Fruit fly (Drosophila melanogaster) whole organism, embryonic: ENCODE data around the gene ps.

Experiments
- Adf1 ChIP-seq: fragments of 200-800 bp; sonication (Bioruptor generic); IDR thresholded peaks from 2 replicates; pipeline ENCODE4 v1.3.6; 2022; ENCODE audit warnings: missing biosample characterization, missing genetic modification characterization
- Bgb ChIP-seq: fragments of 200-800 bp; sonication (Bioruptor generic); IDR thresholded peaks from 2 replicates; pipeline ENCODE4 v1.3.6; 2022; ENCODE audit warnings: missing biosample characterization, missing genetic modification characterization; ENCODE audit not compliant: partially characterized antibody
- CG10209 ChIP-seq: fragments of 200-800 bp; sonication (Bioruptor generic); optimal IDR thresholded peaks from 3 replicates; lab custom pipeline; 2017; ENCODE audit warnings: missing biosample characterization, mild to moderate bottlenecking, missing genetic modification characterization, missing genetic modification reagents
- CG12236 ChIP-seq: fragments of 200-800 bp; sonication (Bioruptor generic); optimal IDR thresholded peaks from 2 replicates; lab custom pipeline; 2016; ENCODE audit warnings: missing biosample characterization, missing genetic modification characterization
- CG15011 ChIP-seq: fragments of 200-800 bp; sonication (Bioruptor generic); optimal IDR thresholded peaks from 3 replicates; lab custom pipeline; 2018; ENCODE audit warnings: missing biosample characterization, mild to moderate bottlenecking, missing genetic modification characterization
- CG1603 ChIP-seq: fragments of 200-800 bp; sonication (Bioruptor generic); optimal IDR thresholded peaks from 2 replicates; lab custom pipeline; 2019; ENCODE audit warnings: missing biosample characterization, mild to moderate bottlenecking, missing genetic modification characterization, moderate library complexity
- CG31388 ChIP-seq: fragments of 200-800 bp; sonication (Bioruptor generic); optimal IDR thresholded peaks from 2 replicates; lab custom pipeline; 2016; ENCODE audit warnings: missing biosample characterization, missing genetic modification characterization
- CG32532 ChIP-seq: fragments of 200-800 bp; sonication (Bioruptor generic); IDR thresholded peaks from 2 replicates; pipeline ENCODE4 v1.3.6; 2022; ENCODE audit warnings: missing biosample characterization, missing genetic modification characterization
- CG3847 ChIP-seq: fragments of 200-800 bp; sonication (Bioruptor generic); IDR thresholded peaks from 2 replicates; pipeline ENCODE4 v1.3.6; 2022; ENCODE audit warnings: missing biosample characterization, missing genetic modification characterization
- CG42726 ChIP-seq: fragments of 200-800 bp; sonication (Bioruptor generic); IDR thresholded peaks from 2 replicates; pipeline ENCODE4 v1.3.6; 2022; ENCODE audit warnings: missing biosample characterization, missing genetic modification characterization; ENCODE audit not compliant: partially characterized antibody
- CG4328 ChIP-seq: fragments of 200-800 bp; sonication (Bioruptor generic); optimal IDR thresholded peaks from 3 replicates; lab custom pipeline; 2017; ENCODE audit warnings: missing biosample characterization, missing genetic modification reagents, missing genetic modification characterization
- CG4360 ChIP-seq: fragments of 200-800 bp; sonication (Bioruptor generic); IDR thresholded peaks from 2 replicates; pipeline ENCODE4 v1.3.6; 2022; ENCODE audit warnings: missing biosample characterization, missing genetic modification characterization
- CG4707 ChIP-seq: fragments of 200-800 bp; sonication (Bioruptor generic); optimal IDR thresholded peaks from 2 replicates; lab custom pipeline; 2018; ENCODE audit warnings: missing biosample characterization, mild to moderate bottlenecking, missing genetic modification characterization, moderate library complexity
- CG6689 ChIP-seq: fragments of 200-800 bp; sonication (Bioruptor generic); IDR thresholded peaks from 2 replicates; pipeline ENCODE4 v1.3.6; 2022; ENCODE audit warnings: missing biosample characterization, missing genetic modification characterization
- CG6765 ChIP-seq: fragments of 200-800 bp; sonication (Bioruptor generic); optimal IDR thresholded peaks from 3 replicates; lab custom pipeline; 2017; ENCODE audit warnings: missing biosample characterization, mild to moderate bottlenecking, missing genetic modification characterization
- CG6791 ChIP-seq: fragments of 200-800 bp; sonication (Bioruptor generic); IDR thresholded peaks from 3 replicates; pipeline ENCODE4 v1.3.6; 2022; ENCODE audit warnings: missing biosample characterization, missing genetic modification characterization; ENCODE audit not compliant: partially characterized antibody
- CG7556 ChIP-seq: fragments of 200-800 bp; sonication (Bioruptor generic); optimal IDR thresholded peaks from 2 replicates; lab custom pipeline; 2017; ENCODE audit warnings: missing biosample characterization, mild to moderate bottlenecking, missing genetic modification characterization
- CG8765 ChIP-seq: fragments of 200-800 bp; sonication (Bioruptor generic); IDR thresholded peaks from 2 replicates; pipeline ENCODE4 v1.3.6; 2022; ENCODE audit warnings: missing biosample characterization, missing genetic modification characterization
- CG9932 ChIP-seq: fragments of 200-800 bp; sonication (Bioruptor generic); IDR thresholded peaks from 2 replicates; pipeline ENCODE4 v1.3.6; 2022; ENCODE audit warnings: missing biosample characterization, missing genetic modification characterization
- CoRest ChIP-seq: fragments of 200-800 bp; sonication (Bioruptor generic); optimal IDR thresholded peaks from 3 replicates; lab custom pipeline; 2018; ENCODE audit warnings: missing biosample characterization, mild to moderate bottlenecking, missing genetic modification characterization, moderate library complexity
- Dip2 ChIP-seq: fragments of 200-800 bp; sonication (Bioruptor generic); IDR thresholded peaks from 2 replicates; pipeline ENCODE4 v1.3.6; 2022; ENCODE audit warnings: missing biosample characterization, missing genetic modification characterization
- Drgx ChIP-seq: fragments of 200-800 bp; sonication (Bioruptor generic); IDR thresholded peaks from 2 replicates; pipeline ENCODE4 v1.3.6; 2022; ENCODE audit warnings: missing biosample characterization, missing genetic modification characterization
- E2f2 ChIP-seq: fragments of 200-800 bp; sonication (Bioruptor generic); IDR thresholded peaks from 2 replicates; pipeline ENCODE4 v1.3.6; 2022; ENCODE audit warnings: missing biosample characterization, missing genetic modification characterization
- Fer2 ChIP-seq: fragments of 200-800 bp; sonication (Bioruptor generic); optimal IDR thresholded peaks from 2 replicates; lab custom pipeline; 2018; ENCODE audit warnings: missing biosample characterization, mild to moderate bottlenecking, missing genetic modification characterization, moderate library complexity
- Hey ChIP-seq: fragments of 200-800 bp; sonication (Bioruptor generic); optimal IDR thresholded peaks from 3 replicates; lab custom pipeline; 2018; ENCODE audit warnings: missing biosample characterization, mild to moderate bottlenecking, missing genetic modification characterization
- Hr3 ChIP-seq: fragments of 200-800 bp; sonication (Bioruptor generic); optimal IDR thresholded peaks from 3 replicates; lab custom pipeline; 2016; ENCODE audit warnings: missing biosample characterization, missing genetic modification characterization
- Hsf ChIP-seq: fragments of 200-800 bp; sonication (Bioruptor generic); optimal IDR thresholded peaks from 3 replicates; lab custom pipeline; 2016; ENCODE audit warnings: missing biosample characterization, missing genetic modification characterization
- Lim3 ChIP-seq: fragments of 200-800 bp; sonication (Bioruptor generic); IDR thresholded peaks from 2 replicates; pipeline ENCODE4 v1.3.6; 2022; ENCODE audit warnings: missing biosample characterization, missing genetic modification characterization
- Lpt ChIP-seq: fragments of >200 bp; optimal IDR thresholded peaks from 2 replicates; lab custom pipeline; 2018; ENCODE audit warnings: missing biosample characterization, missing genetic modification characterization
- MBD-R2 ChIP-seq: fragments of 200-800 bp; sonication (Bioruptor generic); IDR thresholded peaks from 2 replicates; pipeline ENCODE4 v1.3.6; 2022; ENCODE audit warnings: missing biosample characterization, missing genetic modification characterization
- NC2β ChIP-seq: fragments of 200-800 bp; sonication (Bioruptor generic); optimal IDR thresholded peaks from 2 replicates; lab custom pipeline; 2016; ENCODE audit warnings: missing biosample characterization, missing genetic modification characterization
- Opbp ChIP-seq: fragments of 200-800 bp; sonication (Bioruptor generic); IDR thresholded peaks from 3 replicates; pipeline ENCODE4 v1.3.6; 2022; ENCODE audit warnings: missing biosample characterization, missing genetic modification characterization; ENCODE audit not compliant: partially characterized antibody
- Ravus ChIP-seq: fragments of 200-800 bp; sonication (Bioruptor generic); IDR thresholded peaks from 2 replicates; pipeline ENCODE4 v1.3.6; 2022; ENCODE audit warnings: missing biosample characterization, missing genetic modification characterization
- Rfx ChIP-seq: fragments of 200-800 bp; sonication (Bioruptor generic); IDR thresholded peaks from 2 replicates; pipeline ENCODE4 v1.3.6; 2022; ENCODE audit warnings: missing biosample characterization, missing genetic modification characterization
- cad ChIP-seq: fragments of >200 bp; optimal IDR thresholded peaks from 2 replicates; lab custom pipeline; 2017; ENCODE audit warnings: missing biosample characterization, missing genetic modification characterization
- cg ChIP-seq: fragments of 200-800 bp; sonication (Bioruptor generic); optimal IDR thresholded peaks from 3 replicates; lab custom pipeline; 2019; ENCODE audit warnings: missing biosample characterization, mild to moderate bottlenecking, missing genetic modification characterization, moderate library complexity
- danr ChIP-seq: fragments of 200-800 bp; sonication (Bioruptor generic); IDR thresholded peaks from 2 replicates; pipeline ENCODE4 v1.3.6; 2022; ENCODE audit warnings: missing biosample characterization, missing genetic modification characterization
- fd102C ChIP-seq: fragments of 200-800 bp; sonication (Bioruptor generic); optimal IDR thresholded peaks from 2 replicates; lab custom pipeline; 2018; ENCODE audit warnings: missing biosample characterization, mild to moderate bottlenecking, missing genetic modification characterization, moderate library complexity
- gro ChIP-seq: fragments of 200-800 bp; sonication (Bioruptor generic); optimal IDR thresholded peaks from 2 replicates; lab custom pipeline; 2016; ENCODE audit warnings: missing biosample characterization, missing genetic modification characterization
- hth ChIP-seq: fragments of >200 bp; optimal IDR thresholded peaks from 2 replicates; lab custom pipeline; 2017; ENCODE audit warnings: inconsistent platforms
- nerfin-2 ChIP-seq: fragments of 200-800 bp; sonication (Bioruptor generic); IDR thresholded peaks from 2 replicates; pipeline ENCODE4 v1.3.6; 2022; ENCODE audit warnings: missing biosample characterization, missing genetic modification characterization; ENCODE audit not compliant: partially characterized antibody
- nom ChIP-seq: fragments of 200-800 bp; sonication (Bioruptor generic); optimal IDR thresholded peaks from 2 replicates; lab custom pipeline; 2017; ENCODE audit warnings: missing biosample characterization, missing genetic modification characterization, mild to moderate bottlenecking, moderate library complexity, missing genetic modification reagents
- org-1 ChIP-seq: fragments of 200-800 bp; sonication (Bioruptor generic); optimal IDR thresholded peaks from 2 replicates; lab custom pipeline; 2017; ENCODE audit warnings: missing biosample characterization, missing genetic modification characterization
- peb ChIP-seq: fragments of 200-800 bp; sonication (Bioruptor generic); IDR thresholded peaks from 2 replicates; pipeline ENCODE4 v1.3.6; 2022; ENCODE audit warnings: missing biosample characterization, missing genetic modification characterization
- ro ChIP-seq: fragments of 200-800 bp; sonication (Bioruptor generic); IDR thresholded peaks from 2 replicates; pipeline ENCODE4 v1.3.6; 2022; ENCODE audit warnings: missing biosample characterization, missing genetic modification characterization
- sens-2 ChIP-seq: fragments of 200-800 bp; sonication (Bioruptor generic); IDR thresholded peaks from 2 replicates; pipeline ENCODE4 v1.3.6; 2022; ENCODE audit warnings: missing biosample characterization, missing genetic modification characterization
- seq ChIP-seq: fragments of 200-800 bp; sonication (Bioruptor generic); IDR thresholded peaks from 2 replicates; pipeline ENCODE4 v1.3.6; 2022; ENCODE audit warnings: missing biosample characterization, missing genetic modification characterization
- sim ChIP-seq: fragments of 200-800 bp; sonication (Bioruptor generic); IDR thresholded peaks from 2 replicates; pipeline ENCODE4 v1.3.6; 2022; ENCODE audit warnings: missing biosample characterization, missing genetic modification characterization
- sug ChIP-seq: fragments of 200-800 bp; optimal IDR thresholded peaks from 2 replicates; lab custom pipeline; 2019; ENCODE audit warnings: missing biosample characterization, mild to moderate bottlenecking, missing genetic modification characterization, moderate library complexity
- trem ChIP-seq: fragments of 200-800 bp; optimal IDR thresholded peaks from 3 replicates; lab custom pipeline; 2019; ENCODE audit warnings: missing biosample characterization, mild to moderate bottlenecking, missing genetic modification characterization, moderate library complexity

The ps gene

dm6 chr3R:9430344-9431253 lies 12.9 kb downstream of the ps start (continued):
- TF ChIP-seq Dip2 (GFP tag; lab: Robert Waterston, UW): no peak
- no peak for TF ChIP-seq ro (GFP tag; lab: Robert Waterston, UW)
- peak; percentile 52 for TF ChIP-seq CG9932 (GFP tag; lab: Robert Waterston, UW)
- TF ChIP-seq Lim3 (GFP tag; lab: Robert Waterston, UW): no peak
- no peak for TF ChIP-seq Adf1
- TF ChIP-seq org-1 (GFP tag; lab: Kevin White, UChicago): peak; percentile 4
- TF ChIP-seq Hr3 (GFP tag; lab: Kevin White, UChicago): no peak
- TF ChIP-seq CG31388 (GFP tag; lab: Kevin White, UChicago): no peak
- TF ChIP-seq CG10209 (GFP tag; lab: Kevin White, UChicago): no peak
- no peak for TF ChIP-seq NC2β
- TF ChIP-seq CG7556: peak; percentile 36
- TF ChIP-seq Ravus (GFP tag; lab: Robert Waterston, UW): no peak; the same call in 1 of the 2 replicates
- no peak for TF ChIP-seq CG6765
- no peak for TF ChIP-seq CG4707 (GFP tag; lab: Kevin White, UChicago)
- no peak for TF ChIP-seq CG12236 (GFP tag; lab: Kevin White, UChicago)
- no peak for TF ChIP-seq Hey
- no peak for TF ChIP-seq danr (GFP tag; lab: Robert Waterston, UW)
- no peak for TF ChIP-seq fd102C (GFP tag; lab: Kevin White, UChicago)
- peak; percentile 56; the same call in 1 of the 2 replicates for TF ChIP-seq CG32532 (GFP tag; lab: Robert Waterston, UW)
- TF ChIP-seq MBD-R2 (GFP tag; lab: Robert Waterston, UW): peak; percentile 9; the same call in 1 of the 2 replicates
- TF ChIP-seq CG1603 (tag; lab: Kevin White, UChicago): peak; percentile 24
- TF ChIP-seq Drgx (GFP tag; lab: Robert Waterston, UW): peak; percentile 53
- no peak for TF ChIP-seq nerfin-2 (GFP tag; lab: Robert Waterston, UW)
- no peak for TF ChIP-seq peb (GFP tag; lab: Robert Waterston, UW)
- peak; percentile 42 for TF ChIP-seq CoRest (tag; lab: Kevin White, UChicago)
- no peak for TF ChIP-seq sim (GFP tag; lab: Robert Waterston, UW)
- no peak for TF ChIP-seq hth
- no peak for TF ChIP-seq sens-2
- no peak for TF ChIP-seq CG4360
- TF ChIP-seq E2f2: no peak
- TF ChIP-seq CG4328 (GFP tag; lab: Kevin White, UChicago): no peak
- no peak for TF ChIP-seq gro
- 0 out of 2 replicates have a peak, but pooled peaks have one; percentile 31 for TF ChIP-seq CG6689 (GFP tag; lab: Robert Waterston, UW)
- TF ChIP-seq Opbp: no peak
- no peak for TF ChIP-seq cg (GFP tag; lab: Kevin White, UChicago)
- no peak for TF ChIP-seq trem (tag; lab: Kevin White, UChicago)
- TF ChIP-seq Rfx: peak; percentile 74
- no peak for TF ChIP-seq seq (GFP tag; lab: Robert Waterston, UW)
- no peak for TF ChIP-seq nom (GFP tag; lab: Kevin White, UChicago)
- TF ChIP-seq Hsf (GFP tag; lab: Kevin White, UChicago): peak; percentile 25
- no peak for TF ChIP-seq CG15011 (GFP tag; lab: Kevin White, UChicago)
- TF ChIP-seq Fer2 (tag; lab: Kevin White, UChicago): no peak
- TF ChIP-seq Bgb (GFP tag; lab: Robert Waterston, UW): no peak
- TF ChIP-seq CG6791 (GFP tag; lab: Robert Waterston, UW): no peak
- TF ChIP-seq CG3847 (GFP tag; lab: Robert Waterston, UW): no peak
- TF ChIP-seq sug (tag; lab: Kevin White, UChicago): peak; percentile 33
- TF ChIP-seq CG8765 (GFP tag; lab: Robert Waterston, UW): no peak
- TF ChIP-seq CG42726 (GFP tag; lab: Robert Waterston, UW): no peak
- no peak for TF ChIP-seq cad
- TF ChIP-seq Lpt: no peak
